Fruit fly (Drosophila melanogaster): ENCODE results near the gene Mesh1.

The Mesh1 gene

dm6 chr3R:29219948-29220347, 17.6 kb upstream of the Mesh1 start, which contains the start of gene eEF1gamma (continued):
- TF ChIP-seq CG1233 (GFP tag; optimal IDR thresholded peaks at IDR 0.05) (peak; percentile 98), CG1792 (GFP tag; optimal IDR thresholded peaks at IDR 0.05) (peak; percentile 93), luna (GFP tag; optimal IDR thresholded peaks at IDR 0.05) (peak; percentile 93), esg (GFP tag; conservative IDR thresholded peaks at IDR 0.05) (peak; percentile 61; the same call in 1 of the 2 replicates), CG14965 (GFP tag; optimal IDR thresholded peaks at IDR 0.05; ENCODE audit: borderline replicate concordance) (peak; percentile 79), CG14441 (GFP tag; IDR thresholded peaks at IDR 0.05) (peak; percentile 92), CG43689 (GFP tag; IDR thresholded peaks at IDR 0.05) (peak; percentile 96), Bgb (GFP tag; IDR thresholded peaks at IDR 0.05; ENCODE audit: partially characterized antibody) (peak; percentile 94), yki (optimal IDR thresholded peaks at IDR 0.05) (no peak), Dip3 (GFP tag; optimal IDR thresholded peaks at IDR 0.05) (peak; percentile 88), onecut (GFP tag; IDR thresholded peaks at IDR 0.05) (peak; percentile 96), tll (GFP tag; optimal IDR thresholded peaks at IDR 0.05) (peak in 1 of 2 experiments; percentile 70), CG17802 (tag; optimal IDR thresholded peaks at IDR 0.05) (peak; percentile 82), CG18262 (tag; optimal IDR thresholded peaks at IDR 0.05) (peak; percentile 88), CG6254 (GFP tag; optimal IDR thresholded peaks at IDR 0.05) (peak; percentile 92), CG33557 (GFP tag; optimal IDR thresholded peaks at IDR 0.05) (peak; percentile 95), Scr (GFP tag; IDR thresholded peaks at IDR 0.05; ENCODE audit: partially characterized antibody) (peak; percentile 94), CG34422 (GFP tag; IDR thresholded peaks at IDR 0.05) (peak; percentile 95), disco-r (GFP tag; optimal IDR thresholded peaks at IDR 0.05) (peak; percentile 96), mam (GFP tag; optimal IDR thresholded peaks at IDR 0.05) (peak; percentile 88), D (optimal IDR thresholded peaks at IDR 0.05) (no peak), D (GFP tag; optimal IDR thresholded peaks at IDR 0.05) (peak; percentile 95), grn (GFP tag; optimal IDR thresholded peaks at IDR 0.05) (peak; percentile 85), Fer1 (GFP tag; optimal IDR thresholded peaks at IDR 0.05) (peak; percentile 97), CG11695 (GFP tag; IDR thresholded peaks at IDR 0.05) (peak; percentile 90), D19B (GFP tag; optimal IDR thresholded peaks at IDR 0.05) (peak; percentile 87), gcm (GFP tag; optimal IDR thresholded peaks at IDR 0.05) (peak; percentile 95), CoRest (tag; optimal IDR thresholded peaks at IDR 0.05) (peak; percentile 89), Dad (GFP tag; optimal IDR thresholded peaks at IDR 0.05) (peak; percentile 95), CG8359 (GFP tag; optimal IDR thresholded peaks at IDR 0.05; ENCODE audit: borderline replicate concordance) (peak; percentile 92), Camta (GFP tag; optimal IDR thresholded peaks at IDR 0.05) (peak; percentile 96), Abd-B (GFP tag; optimal IDR thresholded peaks at IDR 0.05) (peak; percentile 57), gce (GFP tag; IDR thresholded peaks at IDR 0.05) (peak; percentile 97), Sry-δ (GFP tag; optimal IDR thresholded peaks at IDR 0.05) (peak; percentile 95), sc (optimal IDR thresholded peaks at IDR 0.05) (no peak), sc (GFP tag; optimal IDR thresholded peaks at IDR 0.05) (peak; percentile 92), tx (GFP tag; optimal IDR thresholded peaks at IDR 0.05) (peak; percentile 85), crc (GFP tag; optimal IDR thresholded peaks at IDR 0.05) (peak; percentile 94), BtbVII (GFP tag; optimal IDR thresholded peaks at IDR 0.05) (peak; percentile 97), sqz (GFP tag; optimal IDR thresholded peaks at IDR 0.05) (peak; percentile 97), NfI (GFP tag; optimal IDR thresholded peaks at IDR 0.05) (peak; percentile 98), sna (GFP tag; IDR thresholded peaks at IDR 0.05; ENCODE audit: partially characterized antibody) (peak; percentile 88), HLH54F (GFP tag; optimal IDR thresholded peaks at IDR 0.05) (peak; percentile 91), pum (GFP tag; optimal IDR thresholded peaks at IDR 0.05) (peak; percentile 87), bsh (GFP tag; optimal IDR thresholded peaks at IDR 0.05) (peak; percentile 59 to 90), sisA (GFP tag; IDR thresholded peaks at IDR 0.05) (peak; percentile 69), CG31365 (tag; optimal IDR thresholded peaks at IDR 0.05) (peak; percentile 90), CG12769 (tag; optimal IDR thresholded peaks at IDR 0.05) (peak; percentile 90), CG7372 (GFP tag; IDR thresholded peaks at IDR 0.05) (peak; percentile 88), CG8944 (GFP tag; optimal IDR thresholded peaks at IDR 0.05) (peak; percentile 87), CG15073 (GFP tag; optimal IDR thresholded peaks at IDR 0.05) (peak; percentile 15)
